Worm (Caenorhabditis elegans) whole organism, L4 larva: ENCODE measurements around the gene C25F9.6.
A peak's percentile ranks its signal among the peaks of the same experiment; 100 is the strongest.

Source experiments
- D1046.2 ChIP-seq: fragments of 200-800 bp; sonication (Bioruptor generic); IDR thresholded peaks from 2 replicates; pipeline ENCODE4 v1.3.6; 2022; ENCODE audit warnings: missing genetic modification characterization, missing compliant biosample characterization
- F44E2.7 ChIP-seq: fragments of 200-800 bp; sonication (Bioruptor generic); IDR thresholded peaks from 2 replicates; pipeline ENCODE4 v2.1.2; 2022; ENCODE audit warnings: missing genetic modification characterization, missing compliant biosample characterization
- T26A8.4 ChIP-seq: fragments of 200-800 bp; sonication (Bioruptor generic); IDR thresholded peaks from 2 replicates; pipeline ENCODE4 v1.3.6; 2022; ENCODE audit warnings: missing genetic modification characterization, missing compliant biosample characterization
- aha-1 ChIP-seq: fragments of 150-350 bp; peaks from one replicate; lab custom pipeline; 2014; ENCODE audit warnings: missing biosample characterization, missing genetic modification characterization
- ama-1 ChIP-seq: fragments of 150-350 bp; optimal IDR thresholded peaks from 2 replicates; lab custom pipeline; 2014; ENCODE audit warnings: inconsistent platforms, mixed read lengths
- daf-12 ChIP-seq: fragments of 150-350 bp; optimal IDR thresholded peaks from 2 replicates; lab custom pipeline; 2014; ENCODE audit warnings: missing biosample characterization, missing genetic modification reagents, missing genetic modification characterization
- daf-16 ChIP-seq, 3 experiments: sonication (generic microtip); optimal IDR thresholded peaks; 2 replicates each; lab custom pipeline; 2016 to 2017; ENCODE audit warnings: missing genetic modification characterization in 3 of 3, missing genetic modification reagents in 3 of 3, mild to moderate bottlenecking in 2 of 3, missing compliant biosample characterization in 2 of 3, missing biosample characterization in 1 of 3, moderate library complexity in 1 of 3
- daf-19 ChIP-seq: fragments of 200-800 bp; sonication (Bioruptor generic); conservative IDR thresholded peaks from 2 replicates; pipeline ENCODE4 v1.3.6; 2022; ENCODE audit warnings: missing genetic modification characterization, missing compliant biosample characterization
- dmd-6 ChIP-seq: fragments of 200-800 bp; sonication (Bioruptor generic); IDR thresholded peaks from 2 replicates; pipeline ENCODE4 v1.3.6; 2022; ENCODE audit warnings: missing genetic modification reagents, missing genetic modification characterization, missing compliant biosample characterization
- dmd-9 ChIP-seq: fragments of 200-800 bp; sonication (Bioruptor generic); IDR thresholded peaks from 2 replicates; pipeline ENCODE4 v1.3.6; 2022; ENCODE audit warnings: missing genetic modification reagents, missing genetic modification characterization, missing compliant biosample characterization
- dpl-1 ChIP-seq: fragments of 150-350 bp; optimal IDR thresholded peaks from 2 replicates; lab custom pipeline; 2014; ENCODE audit warnings: missing biosample characterization, missing genetic modification reagents, missing genetic modification characterization
- duxl-1 ChIP-seq: sonication (generic microtip); optimal IDR thresholded peaks from 2 replicates; lab custom pipeline; 2016; ENCODE audit warnings: mild to moderate bottlenecking, missing genetic modification characterization, moderate library complexity, missing compliant biosample characterization; ENCODE audit not compliant: poor library complexity
- dve-1 ChIP-seq: sonication (generic microtip); optimal IDR thresholded peaks from 2 replicates; lab custom pipeline; 2017; ENCODE audit warnings: antibody characterized with exemption, mild to moderate bottlenecking, missing genetic modification characterization, missing compliant biosample characterization; ENCODE audit not compliant: insufficient read depth
- egl-43 ChIP-seq: fragments of 200-800 bp; sonication (Bioruptor generic); IDR thresholded peaks from 2 replicates; pipeline ENCODE4 v1.3.6; 2022; ENCODE audit warnings: missing genetic modification reagents, missing genetic modification characterization, missing compliant biosample characterization
- fkh-10 ChIP-seq: fragments of 150-350 bp; optimal IDR thresholded peaks from 2 replicates; lab custom pipeline; 2014; ENCODE audit warnings: missing biosample characterization, missing genetic modification reagents, missing genetic modification characterization
- fos-1 ChIP-seq: fragments of 150-350 bp; optimal IDR thresholded peaks from 2 replicates; lab custom pipeline; 2014; ENCODE audit warnings: missing biosample characterization, missing genetic modification characterization
- hlh-11 ChIP-seq: fragments of 200-800 bp; sonication (Bioruptor generic); optimal IDR thresholded peaks from 2 replicates; lab custom pipeline; 2018; ENCODE audit warnings: mild to moderate bottlenecking, missing genetic modification characterization, missing compliant biosample characterization
- hlh-30 ChIP-seq: sonication (generic microtip); optimal IDR thresholded peaks from 2 replicates; lab custom pipeline; 2017; ENCODE audit warnings: antibody characterized with exemption, mild to moderate bottlenecking, missing genetic modification characterization, missing compliant biosample characterization; ENCODE audit not compliant: insufficient read depth
- hmg-1.1 ChIP-seq: fragments of 200-800 bp; sonication (Bioruptor generic); IDR thresholded peaks from 2 replicates; pipeline ENCODE4 v1.3.6; 2022; ENCODE audit warnings: missing genetic modification reagents, missing genetic modification characterization, missing compliant biosample characterization
- lim-7 ChIP-seq: fragments of 200-800 bp; sonication (Bioruptor generic); IDR thresholded peaks from 2 replicates; pipeline ENCODE4 v1.3.6; 2022; ENCODE audit warnings: missing genetic modification characterization, missing compliant biosample characterization
- mes-2 ChIP-seq: sonication (generic microtip); optimal IDR thresholded peaks from 2 replicates; lab custom pipeline; 2016; ENCODE audit warnings: missing genotype, mild to moderate bottlenecking, missing genetic modification characterization, missing compliant biosample characterization; ENCODE audit not compliant: poor library complexity, severe bottlenecking
- nhr-10 ChIP-seq: fragments of 150-350 bp; optimal IDR thresholded peaks from 2 replicates; lab custom pipeline; 2014; ENCODE audit warnings: missing biosample characterization, missing genetic modification characterization
- nhr-111 ChIP-seq: fragments of 200-800 bp; sonication (Bioruptor generic); optimal IDR thresholded peaks from 2 replicates; lab custom pipeline; 2018; ENCODE audit warnings: mild to moderate bottlenecking, missing genetic modification characterization, missing compliant biosample characterization
- nhr-28 ChIP-seq: fragments of 150-350 bp; optimal IDR thresholded peaks from 2 replicates; lab custom pipeline; 2014; ENCODE audit warnings: missing biosample characterization, missing genetic modification characterization
- nhr-6 ChIP-seq: fragments of 150-350 bp; optimal IDR thresholded peaks from 2 replicates; lab custom pipeline; 2014; ENCODE audit warnings: missing biosample characterization, missing genetic modification characterization
- nhr-77 ChIP-seq: fragments of 150-350 bp; optimal IDR thresholded peaks from 2 replicates; lab custom pipeline; 2014; ENCODE audit warnings: missing biosample characterization, missing genetic modification characterization
- php-3 ChIP-seq: fragments of 200-800 bp; sonication (Bioruptor generic); IDR thresholded peaks from 2 replicates; pipeline ENCODE4 v1.3.6; 2022; ENCODE audit warnings: missing genetic modification reagents, missing genetic modification characterization, missing compliant biosample characterization
- pqm-1 ChIP-seq: sonication (generic microtip); optimal IDR thresholded peaks from 2 replicates; lab custom pipeline; 2017; ENCODE audit warnings: missing biosample characterization, missing genetic modification characterization
- snpc-4 ChIP-seq: fragments of 150-350 bp; optimal IDR thresholded peaks from 2 replicates; lab custom pipeline; 2014; ENCODE audit warnings: missing biosample characterization, missing genetic modification characterization
- spr-1 ChIP-seq: sonication (generic microtip); optimal IDR thresholded peaks from 2 replicates; lab custom pipeline; 2016; ENCODE audit warnings: mild to moderate bottlenecking, missing genetic modification characterization, missing compliant biosample characterization
- unc-62 ChIP-seq, 3 experiments: fragments of 150-350 bp in 1 of 3; sonication (generic microtip); optimal IDR thresholded peaks in 2 of 3; peaks in 1 of 3; 1 replicate in 1 of 3; 2 replicates in 2 of 3; lab custom pipeline; 2014 to 2017; ENCODE audit warnings: missing biosample characterization in 3 of 3, missing genetic modification characterization in 3 of 3, missing genetic modification reagents in 3 of 3, missing genotype in 1 of 3
- vab-7 ChIP-seq: fragments of 200-800 bp; sonication (Bioruptor generic); IDR thresholded peaks from 2 replicates; pipeline ENCODE4 v1.3.6; 2022; ENCODE audit warnings: missing genetic modification reagents, missing genetic modification characterization, missing compliant biosample characterization
- zag-1 ChIP-seq: fragments of 150-350 bp; optimal IDR thresholded peaks from 2 replicates; lab custom pipeline; 2014; ENCODE audit warnings: missing biosample characterization, missing genetic modification characterization
- zfp-2 ChIP-seq: sonication (generic microtip); optimal IDR thresholded peaks from 2 replicates; lab custom pipeline; 2016; ENCODE audit warnings: mild to moderate bottlenecking, missing genetic modification characterization, missing compliant biosample characterization
- zip-11 ChIP-seq: fragments of 200-800 bp; sonication (Bioruptor generic); IDR thresholded peaks from 2 replicates; pipeline ENCODE4 v1.3.6; 2022; ENCODE audit warnings: missing genetic modification characterization, missing compliant biosample characterization
- zip-2 ChIP-seq: fragments of 150-350 bp; optimal IDR thresholded peaks from 2 replicates; lab custom pipeline; 2014; ENCODE audit warnings: missing biosample characterization, missing genetic modification characterization

C25F9.6 gene

DNA sequence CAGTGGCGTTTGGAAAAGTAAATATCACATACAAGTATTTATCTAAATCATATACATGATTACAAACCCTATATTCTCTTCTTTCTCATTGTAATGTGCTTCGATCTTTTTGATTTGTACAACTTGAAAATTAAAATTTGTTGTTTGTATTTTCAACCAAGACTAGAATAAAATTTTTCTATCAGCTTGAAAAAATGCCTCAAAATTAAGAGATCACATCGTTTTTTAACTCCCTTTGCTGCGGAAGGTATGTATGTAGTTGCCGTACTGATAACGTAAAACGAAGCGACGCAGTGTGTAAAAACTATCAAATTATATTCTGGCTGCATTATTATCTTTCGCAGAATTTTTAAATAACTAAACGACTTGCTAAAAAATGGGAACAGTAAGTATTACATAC lies 12.7 kb upstream of the C25F9.6 start, which contains the start of gene C25F9.15:
Gene C25F9.15 (plus strand): TSS at position 301 of the 400 bp plus-strand sequence.
- TF ChIP-seq dve-1 (tag; lab: Kevin White, UChicago) (peak; percentile 30), nhr-28 (tag; lab: Kevin White, UChicago) (peak; percentile 30), nhr-6 (tag; lab: Kevin White, UChicago) (no peak), pqm-1 (tag; lab: Kevin White, UChicago) (peak; percentile 34)

- TF ChIP-seq unc-62 (GFP tag; optimal IDR thresholded peaks at IDR 0.05 in 1 of 2; lab: Kevin White, UChicago), result peak in 1 of 2 experiments; percentile 29
- TF ChIP-seq unc-62 (tag; optimal IDR thresholded peaks at IDR 0.05; lab: Kevin White, UChicago), result no peak
- TF ChIP-seq T26A8.4 (GFP tag; lab: Robert Waterston, UW), result no peak
- TF ChIP-seq zip-11 (GFP tag; lab: Robert Waterston, UW), result no peak
- TF ChIP-seq F44E2.7 (GFP tag; lab: Robert Waterston, UW), result no peak
- no peak for TF ChIP-seq daf-19 (GFP tag; lab: Robert Waterston, UW)
- TF ChIP-seq dmd-6, result peak; percentile 36; the same call in 1 of the 2 replicates
- no peak for TF ChIP-seq fos-1
- peak; percentile 20 for TF ChIP-seq nhr-28 (tag; lab: Kevin White, UChicago)
- TF ChIP-seq daf-16 (GFP tag; optimal IDR thresholded peaks at IDR 0.05; lab: Kevin White, UChicago), result no peak
- peak; percentile 27 for TF ChIP-seq daf-16 (tag; optimal IDR thresholded peaks at IDR 0.05; lab: Kevin White, UChicago)
- peak; percentile 41 for TF ChIP-seq pqm-1 (tag; lab: Kevin White, UChicago)
- no peak for TF ChIP-seq hlh-11 (tag; lab: Kevin White, UChicago)
- TF ChIP-seq, all 104 proteins: peak for 5
Measured at ce11 chrV:19416475-19416874, 11.3 kb upstream of the C25F9.6 start, which contains the start of the genes C25F9.4 and C25F9.9. Gene C25F9.4, minus strand, starts transcription at chrV:19416575. Gene C25F9.9, plus strand, starts transcription at chrV:19416611.

ce11 chrV:19410663-19411062 lies 5.5 kb upstream of the C25F9.6 start, which contains the start of gene C25F9.5:
Gene C25F9.5, minus strand, starts transcription at chrV:19410857.
- TF ChIP-seq fkh-10 (GFP tag; lab: Kevin White, UChicago), result no peak
- no peak for TF ChIP-seq D1046.2 (GFP tag; lab: Robert Waterston, UW)
- peak; percentile 87 for TF ChIP-seq pqm-1 (tag; lab: Kevin White, UChicago)
- TF ChIP-seq nhr-6 (tag; lab: Kevin White, UChicago), result no peak
- no peak for TF ChIP-seq spr-1 (tag; lab: Kevin White, UChicago)
- TF ChIP-seq dve-1 (tag; lab: Kevin White, UChicago), result peak; percentile 56
- peak; percentile 53; the same call in 1 of the 2 replicates for TF ChIP-seq dmd-6
- peak; percentile 12 for TF ChIP-seq duxl-1 (tag; lab: Kevin White, UChicago)
- TF ChIP-seq daf-16 (GFP tag; optimal IDR thresholded peaks at IDR 0.05; lab: Kevin White, UChicago), result no peak
- peak; percentile 66 for TF ChIP-seq daf-16 (tag; optimal IDR thresholded peaks at IDR 0.05; lab: Kevin White, UChicago)
- TF ChIP-seq nhr-28 (tag; lab: Kevin White, UChicago), result peak; percentile 47
- peak; percentile 48 for TF ChIP-seq hlh-11 (tag; lab: Kevin White, UChicago)

DNA sequence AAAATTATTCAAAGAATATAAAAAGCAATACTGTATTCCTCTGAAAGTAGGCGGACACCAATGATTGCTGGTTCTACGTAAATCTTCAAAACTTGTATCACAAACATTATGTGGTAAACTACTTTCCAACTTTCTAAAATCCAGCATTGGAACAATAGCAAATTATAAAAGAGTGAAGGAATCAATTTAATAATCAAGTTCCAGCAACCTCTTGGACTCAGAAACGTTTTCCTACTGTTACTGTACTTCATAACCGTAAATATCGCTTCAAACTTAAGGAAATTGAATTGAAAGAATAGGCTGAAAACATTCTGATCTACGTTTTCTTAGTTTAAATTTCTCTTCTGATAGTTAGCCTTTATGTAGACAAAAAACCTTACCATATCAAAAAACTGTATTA lies 1.5 kb downstream of the C25F9.6 start:
- TF ChIP-seq aha-1 (tag; lab: Kevin White, UChicago) (peak; percentile 60), dpl-1 (GFP tag; lab: Kevin White, UChicago) (no peak)

DNA sequence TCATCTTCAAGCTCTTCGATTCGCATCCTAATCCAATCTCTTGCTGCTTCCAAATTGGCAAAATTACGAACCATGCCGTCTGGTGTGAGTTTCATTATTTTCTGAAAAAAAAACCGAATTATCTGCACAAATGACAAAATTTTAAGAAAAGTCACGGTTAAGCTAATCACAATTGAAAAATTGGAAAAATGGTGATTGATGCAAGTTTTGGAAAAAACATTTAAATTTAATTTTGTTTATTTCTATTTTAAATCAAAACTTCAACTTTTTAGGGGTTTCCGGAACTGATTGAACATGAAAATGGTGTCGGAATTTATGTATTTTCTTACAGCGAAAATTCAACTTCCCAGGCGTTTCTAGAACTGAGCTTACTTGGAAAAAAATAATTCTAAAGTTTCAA lies 2.3 kb downstream of the C25F9.6 start, which contains the start of gene C25F9.12:
Gene C25F9.12 (minus strand): TSS at position 101 of the 400 bp plus-strand sequence.
- TF ChIP-seq zag-1, result no peak
- no peak for TF ChIP-seq daf-16 (GFP tag; optimal IDR thresholded peaks at IDR 0.05; lab: Kevin White, UChicago)
- no peak for TF ChIP-seq daf-16 (tag; optimal IDR thresholded peaks at IDR 0.05; lab: Kevin White, UChicago)

ce11 chrV:19401429-19401828 lies 3.7 kb downstream of the C25F9.6 start:
- TF ChIP-seq dve-1 (tag; lab: Kevin White, UChicago) (peak; percentile 48), zfp-2 (tag; lab: Kevin White, UChicago) (no peak), lim-7 (GFP tag; lab: Robert Waterston, UW) (no peak), dpl-1 (GFP tag; lab: Kevin White, UChicago) (no peak), hlh-30 (no peak), vab-7 (GFP tag; lab: Robert Waterston, UW) (no peak), php-3 (peak; percentile 97), daf-12 (tag; lab: Kevin White, UChicago) (no peak), nhr-10 (no peak), nhr-77 (tag; lab: Kevin White, UChicago) (no peak), pqm-1 (tag; lab: Kevin White, UChicago) (peak; percentile 23), zip-2 (peak; percentile 50), hlh-11 (tag; lab: Kevin White, UChicago) (peak; percentile 28), snpc-4 (tag; lab: Kevin White, UChicago) (no peak), hmg-1.1 (no peak), egl-43 (no peak), dmd-9 (GFP tag; lab: Robert Waterston, UW) (no peak), daf-16 (GFP tag; optimal IDR thresholded peaks at IDR 0.05; lab: Kevin White, UChicago) (no peak), daf-16 (tag; optimal IDR thresholded peaks at IDR 0.05; lab: Kevin White, UChicago) (peak; percentile 79), nhr-111 (GFP tag; lab: Kevin White, UChicago) (no peak), fkh-10 (GFP tag; lab: Kevin White, UChicago) (no peak), mes-2 (tag; lab: Kevin White, UChicago) (no peak), ama-1 (lab: Kevin White, UChicago) (no peak), nhr-28 (tag; lab: Kevin White, UChicago) (peak; percentile 5)
- TF ChIP-seq, all 104 proteins: peak for 7
